Fruit fly (Drosophila melanogaster): ENCODE data around the gene CG44085.

CG44085 gene

dm6 chr2L:13219281-13220092 is 41.3 kb upstream of the CG44085 start, which contains the start of the genes CG9426 and mRF1 (continued):
- TF ChIP-seq CG17186 (GFP tag; optimal IDR thresholded peaks at IDR 0.05) (peak; percentile 19), tap (tag; optimal IDR thresholded peaks at IDR 0.05) (no peak), prd (optimal IDR thresholded peaks at IDR 0.05) (no peak), prd (GFP tag; IDR thresholded peaks at IDR 0.05) (no peak), CG1603 (tag; optimal IDR thresholded peaks at IDR 0.05) (peak; percentile 54), CG12236 (GFP tag; optimal IDR thresholded peaks at IDR 0.05) (no peak), ERR (GFP tag; optimal IDR thresholded peaks at IDR 0.05) (peak; percentile 27), crp (GFP tag; optimal IDR thresholded peaks at IDR 0.05) (peak in 1 of 2 experiments; percentile 1), stwl (tag; optimal IDR thresholded peaks at IDR 0.05) (peak; percentile 73), dimm (GFP tag; IDR thresholded peaks at IDR 0.05) (no peak), dmrt99B (tag; optimal IDR thresholded peaks at IDR 0.05) (no peak), Xbp1 (GFP tag; optimal IDR thresholded peaks at IDR 0.05) (peak; percentile 34), lola (GFP tag; optimal IDR thresholded peaks at IDR 0.05) (no peak), CG4404 (GFP tag; IDR thresholded peaks at IDR 0.05) (no peak), sima (GFP tag; optimal IDR thresholded peaks at IDR 0.05) (no peak), PHDP (tag; optimal IDR thresholded peaks at IDR 0.05) (no peak), ash1 (GFP tag; optimal IDR thresholded peaks at IDR 0.05) (no peak), z (GFP tag; IDR thresholded peaks at IDR 0.05) (no peak), CG42726 (GFP tag; IDR thresholded peaks at IDR 0.05; ENCODE audit: partially characterized antibody) (peak; percentile 97), CG30403 (GFP tag; optimal IDR thresholded peaks at IDR 0.05) (peak; percentile 12), CG14441 (GFP tag; IDR thresholded peaks at IDR 0.05) (peak; percentile 22; the same call in 1 of the 2 replicates), H15 (GFP tag; IDR thresholded peaks at IDR 0.05) (no peak), CG33557 (GFP tag; optimal IDR thresholded peaks at IDR 0.05) (no peak), Hand (GFP tag; optimal IDR thresholded peaks at IDR 0.05) (no peak), ato (GFP tag; IDR thresholded peaks at IDR 0.05; ENCODE audit: partially characterized antibody) (peak; percentile 93), B-H1 (GFP tag; IDR thresholded peaks at IDR 0.05) (no peak), MTF-1 (GFP tag; optimal IDR thresholded peaks at IDR 0.05; ENCODE audit: borderline replicate concordance) (no peak), CG2199 (GFP tag; IDR thresholded peaks at IDR 0.05) (no peak), D (optimal IDR thresholded peaks at IDR 0.05) (no peak), D (GFP tag; optimal IDR thresholded peaks at IDR 0.05) (no peak), CkIIα-i1 (GFP tag; IDR thresholded peaks at IDR 0.05) (no peak), Taf1 (GFP tag; IDR thresholded peaks at IDR 0.05) (no peak), GATAe (GFP tag; conservative IDR thresholded peaks at IDR 0.05) (no peak), CG11398 (GFP tag; optimal IDR thresholded peaks at IDR 0.05) (no peak), Nf-YB (GFP tag; optimal IDR thresholded peaks at IDR 0.05) (peak; percentile 84), Sox100B (GFP tag; optimal IDR thresholded peaks at IDR 0.05) (no peak), Trl (optimal IDR thresholded peaks at IDR 0.05) (no peak), Trl (GFP tag; optimal IDR thresholded peaks at IDR 0.05) (peak; percentile 10), CG3281 (GFP tag; optimal IDR thresholded peaks at IDR 0.05) (peak; percentile 13), CG7786 (GFP tag; optimal IDR thresholded peaks at IDR 0.05) (no peak), ewg (GFP tag; optimal IDR thresholded peaks at IDR 0.05) (no peak), CG32772 (GFP tag; IDR thresholded peaks at IDR 0.05) (no peak), CG17361 (GFP tag; IDR thresholded peaks at IDR 0.05) (peak; percentile 41; the same call in 1 of the 3 replicates), Neu2 (GFP tag; optimal IDR thresholded peaks at IDR 0.05; ENCODE audit: borderline replicate concordance) (peak; percentile 21), Max (GFP tag; optimal IDR thresholded peaks at IDR 0.05) (no peak), CG9727 (GFP tag; optimal IDR thresholded peaks at IDR 0.05) (peak; percentile 3), CG7987 (GFP tag; optimal IDR thresholded peaks at IDR 0.05) (peak; percentile 37), sisA (GFP tag; IDR thresholded peaks at IDR 0.05) (no peak), CG6272 (GFP tag; IDR thresholded peaks at IDR 0.05) (peak; percentile 45; the same call in 1 of the 2 replicates), grn (GFP tag; optimal IDR thresholded peaks at IDR 0.05) (peak; percentile 57)

Data from whole organism, embryonic.